Worm (Caenorhabditis elegans) whole organism, L3 larva: ENCODE results near the gene gst-39.

Experiments used
- daf-12 ChIP-seq: fragments of 150-350 bp; optimal IDR thresholded peaks from 2 replicates; lab custom pipeline; 2014; ENCODE audit warnings: missing biosample characterization, missing genetic modification reagents, missing genetic modification characterization
- nhr-28 ChIP-seq: fragments of 150-350 bp; optimal IDR thresholded peaks from 2 replicates; lab custom pipeline; 2014; ENCODE audit warnings: missing biosample characterization, missing genetic modification characterization
- tbx-2 ChIP-seq: sonication (generic microtip); optimal IDR thresholded peaks from 2 replicates; lab custom pipeline; 2016; ENCODE audit warnings: mild to moderate bottlenecking, missing genetic modification characterization, missing compliant biosample characterization

DNA sequence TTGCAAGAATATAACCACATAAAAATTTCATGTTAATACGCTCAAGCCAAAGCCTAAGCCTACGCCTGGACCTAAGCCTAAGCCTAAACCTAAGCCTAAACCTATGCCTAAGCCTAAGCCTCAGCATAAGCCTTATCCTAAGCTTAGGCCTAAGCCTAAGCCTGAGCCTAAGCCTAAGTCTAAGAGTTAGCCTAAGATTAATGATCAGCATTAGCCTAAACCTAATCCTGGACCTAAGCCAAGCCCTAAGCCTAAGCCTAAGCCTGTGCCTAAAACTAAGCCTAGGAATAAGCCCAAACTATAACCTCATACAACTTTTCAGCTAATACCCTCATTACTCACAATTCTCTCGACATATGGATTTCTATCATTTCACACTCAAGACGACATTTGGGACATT is 13.4 kb downstream of the gst-39 start:
- TF ChIP-seq daf-12 (tag; lab: Kevin White, UChicago) = no peak
- no peak for TF ChIP-seq nhr-28 (tag; lab: Kevin White, UChicago)
- no peak for TF ChIP-seq tbx-2 (tag; lab: Kevin White, UChicago)
